Fruit fly (Drosophila melanogaster): ENCODE data around the gene Idh3g.

DNA sequence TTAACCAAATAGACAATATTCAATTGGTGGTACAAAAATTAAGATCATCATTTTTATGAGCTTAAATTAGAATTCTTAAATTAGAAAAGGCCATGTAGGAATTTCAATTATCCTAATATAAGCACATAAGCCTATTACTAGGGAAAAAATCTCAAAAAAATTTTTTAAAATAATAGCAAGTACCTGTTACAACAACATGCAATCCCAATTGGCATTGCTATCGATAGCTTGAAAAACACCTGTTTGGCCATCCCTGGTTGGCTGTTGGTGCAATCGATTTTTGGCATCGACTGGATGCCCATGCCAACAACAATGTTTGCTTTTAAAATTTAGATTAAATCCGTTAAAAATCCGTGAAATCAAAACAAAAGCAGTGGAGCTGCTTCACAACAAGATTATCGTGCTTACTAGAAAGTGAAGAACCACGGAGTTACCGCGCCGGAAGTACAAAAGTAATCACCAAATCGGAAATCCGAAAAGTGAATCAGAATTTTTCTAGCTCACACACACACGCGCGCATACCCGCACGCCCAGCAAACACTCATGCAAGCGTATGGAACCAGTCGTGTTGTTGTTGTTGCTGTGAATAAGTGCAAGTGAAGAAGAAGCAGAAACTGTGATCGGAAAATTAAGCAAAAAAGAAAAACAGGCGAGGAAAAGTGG, 19.0 kb upstream of the Idh3g start, which contains the start of gene RASSF8:
- TF ChIP-seq CG8319 (GFP tag; optimal IDR thresholded peaks at IDR 0.05) (no peak), CG3919 (GFP tag; optimal IDR thresholded peaks at IDR 0.05) (no peak), CG8119 (GFP tag; IDR thresholded peaks at IDR 0.05) (peak; percentile 25; the same call in 1 of the 3 replicates), Blimp-1 (GFP tag; optimal IDR thresholded peaks at IDR 0.05) (peak; percentile 79), svp (GFP tag) (no peak), CG3032 (tag; optimal IDR thresholded peaks at IDR 0.05) (no peak), topi (GFP tag; optimal IDR thresholded peaks at IDR 0.05) (no peak), Ets96B (tag; optimal IDR thresholded peaks at IDR 0.05) (no peak), Sox15 (GFP tag; optimal IDR thresholded peaks at IDR 0.05) (no peak), eg (GFP tag; IDR thresholded peaks at IDR 0.05) (peak; percentile 7; the same call in 1 of the 3 replicates), OdsH (GFP tag; optimal IDR thresholded peaks at IDR 0.05) (peak; percentile 15)

Data from whole organism, prepupa.